Worm (Caenorhabditis elegans) whole organism, midembryonic: ENCODE results near the gene Y43F8C.15.

Experiments used
- T22C8.4 ChIP-seq: fragments of 200-800 bp; sonication (Bioruptor generic); IDR thresholded peaks from 2 replicates; pipeline ENCODE4 v1.3.6; 2022; ENCODE audit warnings: missing genetic modification characterization, missing compliant biosample characterization
- cog-1 ChIP-seq: sonication (generic microtip); optimal IDR thresholded peaks from 2 replicates; lab custom pipeline; 2016; ENCODE audit warnings: missing genetic modification characterization, missing compliant biosample characterization
- flt-1 ChIP-seq: fragments of 200-800 bp; sonication (Bioruptor generic); IDR thresholded peaks from 2 replicates; pipeline ENCODE4 v1.3.6; 2022; ENCODE audit warnings: missing genetic modification characterization, missing compliant biosample characterization
- klf-2 ChIP-seq: fragments of 200-800 bp; sonication (Bioruptor generic); conservative IDR thresholded peaks from 2 replicates; pipeline ENCODE4 v1.3.6; 2022; ENCODE audit warnings: missing genetic modification reagents, missing genetic modification characterization, missing compliant biosample characterization
- med-1 ChIP-seq: sonication (generic microtip); optimal IDR thresholded peaks from 2 replicates; lab custom pipeline; 2017; ENCODE audit warnings: missing genetic modification characterization, mild to moderate bottlenecking, missing compliant biosample characterization, antibody characterized with exemption, missing genetic modification reagents; ENCODE audit not compliant: insufficient read depth
- ref-1 ChIP-seq: fragments of 200-800 bp; sonication (Bioruptor generic); conservative IDR thresholded peaks from 2 replicates; pipeline ENCODE4 v1.3.6; 2022; ENCODE audit warnings: missing genetic modification reagents, missing genetic modification characterization, missing compliant biosample characterization
- tab-1 ChIP-seq: fragments of 200-800 bp; sonication (Bioruptor generic); IDR thresholded peaks from 2 replicates; pipeline ENCODE4 v1.3.6; 2022; ENCODE audit warnings: missing genetic modification characterization, missing compliant biosample characterization
- ztf-29 ChIP-seq: fragments of 200-800 bp; sonication (Bioruptor generic); IDR thresholded peaks from 2 replicates; pipeline ENCODE4 v1.3.6; 2022; ENCODE audit warnings: missing genetic modification reagents, missing genetic modification characterization, missing compliant biosample characterization

DNA sequence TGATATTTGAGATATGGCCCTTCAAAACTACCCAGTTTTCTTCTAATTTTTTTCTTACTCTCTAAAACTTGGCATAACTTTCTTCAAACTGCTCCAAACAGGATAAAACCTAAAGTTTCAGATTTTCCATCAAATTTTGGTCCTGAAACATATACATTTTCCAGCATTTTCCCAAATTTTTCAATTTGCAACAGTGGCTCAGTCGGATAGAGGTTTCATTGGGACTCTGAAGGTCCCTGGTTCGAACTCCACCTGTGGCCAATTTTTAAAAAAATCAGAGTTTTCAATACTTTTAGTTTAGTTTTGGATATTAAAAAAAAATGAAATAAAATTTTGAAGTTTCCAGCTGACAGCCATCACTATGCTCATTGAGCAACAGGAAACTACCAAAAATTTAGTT lies 42.7 kb downstream of the Y43F8C.15 start:
- TF ChIP-seq cog-1 (tag; lab: Kevin White, UChicago) (no peak), tab-1 (GFP tag; lab: Robert Waterston, UW) (no peak), T22C8.4 (GFP tag; lab: Robert Waterston, UW) (no peak), ref-1 (GFP tag; lab: Robert Waterston, UW) (no peak), klf-2 (GFP tag; lab: Robert Waterston, UW) (no peak), flt-1 (GFP tag; lab: Robert Waterston, UW) (no peak), med-1 (GFP tag; lab: Kevin White, UChicago) (no peak), ztf-29 (GFP tag; lab: Robert Waterston, UW) (no peak)
